Worm (Caenorhabditis elegans): ENCODE data around the gene ergi-3.

ergi-3 gene

ce11 chrX:15590347-15590928 is 26.1 kb downstream of the ergi-3 start, which contains the start of gene gas-1:
gas-1 (minus strand) TSS chrX:15590397.
- TF ChIP-seq ztf-29 (GFP tag; IDR thresholded peaks at IDR 0.05) (no peak), ref-1 (GFP tag; conservative IDR thresholded peaks at IDR 0.05) (no peak), T22C8.4 (GFP tag; IDR thresholded peaks at IDR 0.05) (no peak), cog-1 (tag; optimal IDR thresholded peaks at IDR 0.05) (no peak), med-1 (GFP tag; optimal IDR thresholded peaks at IDR 0.05; ENCODE audit: insufficient read depth) (no peak), ztf-23 (GFP tag; IDR thresholded peaks at IDR 0.05) (no peak), klf-2 (GFP tag; conservative IDR thresholded peaks at IDR 0.05) (no peak), tab-1 (GFP tag; IDR thresholded peaks at IDR 0.05) (no peak), flt-1 (GFP tag; IDR thresholded peaks at IDR 0.05) (no peak)

ce11 chrX:15586192-15586591 is 30.4 kb downstream of the ergi-3 start:
- TF ChIP-seq tab-1 (GFP tag; IDR thresholded peaks at IDR 0.05) (no peak), cog-1 (tag; optimal IDR thresholded peaks at IDR 0.05) (no peak), T22C8.4 (GFP tag; IDR thresholded peaks at IDR 0.05) (no peak), ztf-29 (GFP tag; IDR thresholded peaks at IDR 0.05) (no peak), flt-1 (GFP tag; IDR thresholded peaks at IDR 0.05) (no peak), ztf-23 (GFP tag; IDR thresholded peaks at IDR 0.05) (no peak), klf-2 (GFP tag; conservative IDR thresholded peaks at IDR 0.05) (no peak), med-1 (GFP tag; optimal IDR thresholded peaks at IDR 0.05; ENCODE audit: insufficient read depth) (no peak), ref-1 (GFP tag; conservative IDR thresholded peaks at IDR 0.05) (no peak)

- TF ChIP-seq cog-1 (tag; optimal IDR thresholded peaks at IDR 0.05) (no peak), flt-1 (GFP tag; IDR thresholded peaks at IDR 0.05) (no peak), T22C8.4 (GFP tag; IDR thresholded peaks at IDR 0.05) (no peak), klf-2 (GFP tag; conservative IDR thresholded peaks at IDR 0.05) (no peak), med-1 (GFP tag; optimal IDR thresholded peaks at IDR 0.05; ENCODE audit: insufficient read depth) (no peak), tab-1 (GFP tag; IDR thresholded peaks at IDR 0.05) (no peak), ztf-29 (GFP tag; IDR thresholded peaks at IDR 0.05) (no peak), ref-1 (GFP tag; conservative IDR thresholded peaks at IDR 0.05) (no peak), ztf-23 (GFP tag; IDR thresholded peaks at IDR 0.05) (no peak)
Observed at ce11 chrX:15585144-15585543, 31.4 kb downstream of the ergi-3 start.

- TF ChIP-seq ref-1 (GFP tag; conservative IDR thresholded peaks at IDR 0.05): no peak
- TF ChIP-seq klf-2 (GFP tag; conservative IDR thresholded peaks at IDR 0.05): no peak
- TF ChIP-seq tab-1 (GFP tag; IDR thresholded peaks at IDR 0.05): no peak
- no peak for TF ChIP-seq med-1 (GFP tag; optimal IDR thresholded peaks at IDR 0.05; ENCODE audit: insufficient read depth)
- TF ChIP-seq ztf-29 (GFP tag; IDR thresholded peaks at IDR 0.05): no peak
- TF ChIP-seq ztf-23 (GFP tag; IDR thresholded peaks at IDR 0.05): no peak
- TF ChIP-seq T22C8.4 (GFP tag; IDR thresholded peaks at IDR 0.05): no peak
- no peak for TF ChIP-seq cog-1 (tag; optimal IDR thresholded peaks at IDR 0.05)
- no peak for TF ChIP-seq flt-1 (GFP tag; IDR thresholded peaks at IDR 0.05)
Observed at ce11 chrX:15576942-15577341, 39.6 kb downstream of the ergi-3 start, which contains the start of gene K09A9.6. K09A9.6 (plus strand) TSS chrX:15577242.

ce11 chrX:15575460-15575859 is 41.1 kb downstream of the ergi-3 start:
- TF ChIP-seq T22C8.4 (GFP tag; IDR thresholded peaks at IDR 0.05) (no peak), tab-1 (GFP tag; IDR thresholded peaks at IDR 0.05) (no peak), med-1 (GFP tag; optimal IDR thresholded peaks at IDR 0.05; ENCODE audit: insufficient read depth) (no peak), ref-1 (GFP tag; conservative IDR thresholded peaks at IDR 0.05) (no peak), ztf-29 (GFP tag; IDR thresholded peaks at IDR 0.05) (no peak), flt-1 (GFP tag; IDR thresholded peaks at IDR 0.05) (no peak), klf-2 (GFP tag; conservative IDR thresholded peaks at IDR 0.05) (no peak), cog-1 (tag; optimal IDR thresholded peaks at IDR 0.05) (no peak), ztf-23 (GFP tag; IDR thresholded peaks at IDR 0.05) (no peak)

- TF ChIP-seq flt-1 (GFP tag; IDR thresholded peaks at IDR 0.05): 0 out of 2 replicates have a peak, but pooled peaks have one; percentile 4
- no peak for TF ChIP-seq klf-2 (GFP tag; conservative IDR thresholded peaks at IDR 0.05)
Observed at ce11 chrX:15572021-15572420, 44.5 kb downstream of the ergi-3 start.

- no peak for TF ChIP-seq klf-2 (GFP tag; conservative IDR thresholded peaks at IDR 0.05)
Observed at ce11 chrX:15569633-15570032, 46.9 kb downstream of the ergi-3 start.

ce11 chrX:15567986-15568940 is 48.3 kb downstream of the ergi-3 start, which contains the start of gene dyn-1:
dyn-1 (plus strand) TSS chrX:15568890.
- TF ChIP-seq tab-1 (GFP tag; IDR thresholded peaks at IDR 0.05) (no peak), klf-2 (GFP tag; conservative IDR thresholded peaks at IDR 0.05) (no peak), ztf-23 (GFP tag; IDR thresholded peaks at IDR 0.05) (0 out of 2 replicates have a peak, but pooled peaks have one; percentile 13), T22C8.4 (GFP tag; IDR thresholded peaks at IDR 0.05) (no peak), ref-1 (GFP tag; conservative IDR thresholded peaks at IDR 0.05) (no peak)

- TF ChIP-seq ztf-23 (GFP tag; IDR thresholded peaks at IDR 0.05) (0 out of 2 replicates have a peak, but pooled peaks have one; percentile 29), ref-1 (GFP tag; conservative IDR thresholded peaks at IDR 0.05) (no peak), T22C8.4 (GFP tag; IDR thresholded peaks at IDR 0.05) (no peak), flt-1 (GFP tag; IDR thresholded peaks at IDR 0.05) (0 out of 2 replicates have a peak, but pooled peaks have one; percentile 42), ztf-29 (GFP tag; IDR thresholded peaks at IDR 0.05) (no peak)
Observed at ce11 chrX:15566640-15567039, 49.9 kb downstream of the ergi-3 start.

ce11 chrX:15564338-15564737 is 52.2 kb downstream of the ergi-3 start:
- no peak for TF ChIP-seq med-1 (GFP tag; optimal IDR thresholded peaks at IDR 0.05; ENCODE audit: insufficient read depth)
- no peak for TF ChIP-seq ztf-29 (GFP tag; IDR thresholded peaks at IDR 0.05)
- TF ChIP-seq ref-1 (GFP tag; conservative IDR thresholded peaks at IDR 0.05): no peak
- TF ChIP-seq klf-2 (GFP tag; conservative IDR thresholded peaks at IDR 0.05): no peak
- no peak for TF ChIP-seq flt-1 (GFP tag; IDR thresholded peaks at IDR 0.05)
- TF ChIP-seq cog-1 (tag; optimal IDR thresholded peaks at IDR 0.05): no peak
- TF ChIP-seq ztf-23 (GFP tag; IDR thresholded peaks at IDR 0.05): no peak
- TF ChIP-seq tab-1 (GFP tag; IDR thresholded peaks at IDR 0.05): no peak
- no peak for TF ChIP-seq T22C8.4 (GFP tag; IDR thresholded peaks at IDR 0.05)
